Fruit fly (Drosophila melanogaster): ENCODE measurements around the gene CG4115.

Gene CG4115

DNA sequence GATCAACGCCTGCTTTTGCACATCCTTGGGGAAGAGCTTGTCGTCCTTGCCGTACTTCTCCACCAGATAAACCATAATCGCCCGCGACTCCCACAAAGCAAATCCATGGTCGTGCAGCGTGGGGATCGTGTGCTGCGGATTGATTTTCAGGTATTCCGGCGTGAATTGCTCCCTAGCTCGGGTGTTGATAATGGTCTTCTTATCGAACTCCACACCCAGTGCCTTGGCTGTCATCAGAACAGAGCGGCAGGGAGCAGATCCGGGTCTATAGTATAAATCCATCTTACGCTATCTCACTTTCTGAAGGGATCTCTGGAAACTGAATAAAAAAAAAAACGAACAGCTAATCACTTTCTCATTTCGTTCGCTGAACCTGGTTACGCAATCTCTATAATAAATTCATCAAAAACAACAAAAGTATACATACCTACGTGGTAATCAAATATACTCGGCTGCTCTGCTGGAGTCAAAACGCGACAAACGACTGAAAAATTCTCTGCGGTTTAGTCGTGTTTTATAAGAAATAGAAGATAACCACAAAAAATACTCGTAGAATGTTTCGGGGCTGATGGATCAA lies 5.5 kb downstream of the CG4115 start, which contains the start of gene GstD10:
TSS of gene GstD10 (minus strand) at position 472 of the 577 bp plus-strand sequence.
- TF ChIP-seq CG15710 (tag; optimal IDR thresholded peaks at IDR 0.05) (no peak), CG17806 (tag; optimal IDR thresholded peaks at IDR 0.05) (no peak), CG32121 (GFP tag; IDR thresholded peaks at IDR 0.05) (no peak), CG34367 (tag; optimal IDR thresholded peaks at IDR 0.05) (no peak), gl (tag; optimal IDR thresholded peaks at IDR 0.05) (no peak), CG14655 (GFP tag; optimal IDR thresholded peaks at IDR 0.05) (no peak)

DNA sequence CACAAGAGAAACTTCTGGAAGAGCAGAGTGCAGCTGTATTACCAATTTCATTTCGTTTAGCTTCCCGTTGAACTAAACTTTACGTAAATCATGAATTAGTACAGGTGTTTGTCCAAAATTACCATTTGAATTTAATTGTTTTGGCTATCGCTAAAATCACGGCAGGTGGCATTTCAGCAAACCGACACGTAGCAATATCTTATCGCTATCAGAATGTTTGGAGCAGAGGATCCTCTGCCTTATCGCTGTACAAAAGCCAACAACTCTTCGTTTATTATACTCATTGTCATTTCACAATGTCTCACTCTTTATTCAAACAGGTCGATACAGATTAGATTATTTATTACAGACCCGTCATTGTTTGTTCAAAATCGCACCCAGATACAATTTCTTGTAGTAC lies 6.1 kb downstream of the CG4115 start:
- TF ChIP-seq gl (tag; optimal IDR thresholded peaks at IDR 0.05) (no peak), Ets98B (GFP tag; IDR thresholded peaks at IDR 0.05) (no peak), CG4496 (GFP tag; IDR thresholded peaks at IDR 0.05) (no peak), CG13204 (GFP tag; optimal IDR thresholded peaks at IDR 0.05) (no peak), CG34367 (tag; optimal IDR thresholded peaks at IDR 0.05) (no peak)

DNA sequence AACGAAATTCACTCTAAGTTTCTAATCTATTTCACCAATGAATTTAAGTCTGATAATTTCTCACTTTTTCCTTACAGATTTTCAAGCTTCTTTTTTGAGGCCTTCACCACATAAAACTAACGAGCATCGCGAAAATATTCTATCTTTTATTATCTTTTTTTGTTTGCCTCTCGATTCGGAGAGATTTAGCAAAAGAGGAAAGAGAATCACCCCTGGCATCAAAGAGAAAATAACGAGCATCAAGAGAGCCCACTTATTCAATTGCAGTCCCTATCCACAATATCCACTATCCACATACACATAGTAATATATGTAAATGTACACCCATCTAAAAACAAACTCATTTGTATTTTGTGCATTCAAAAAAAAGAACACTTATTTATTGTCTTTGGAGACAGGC lies 7.7 kb downstream of the CG4115 start, which contains the start of gene GstD9:
TSS of gene GstD9 (minus strand) at position 101 of the 400 bp plus-strand sequence.
- TF ChIP-seq fd96Ca (GFP tag; IDR thresholded peaks at IDR 0.05), result no peak
- TF ChIP-seq rn (GFP tag; IDR thresholded peaks at IDR 0.05), result no peak
- TF ChIP-seq CG12605 (GFP tag; IDR thresholded peaks at IDR 0.05), result no peak
- TF ChIP-seq CG17806 (tag; optimal IDR thresholded peaks at IDR 0.05), result no peak
- TF ChIP-seq CG8159 (tag; optimal IDR thresholded peaks at IDR 0.05), result no peak
- TF ChIP-seq CG8301 (tag; optimal IDR thresholded peaks at IDR 0.05), result no peak
- no peak for TF ChIP-seq CG4496 (GFP tag; IDR thresholded peaks at IDR 0.05)
- TF ChIP-seq D1 (tag; optimal IDR thresholded peaks at IDR 0.05), result no peak
- TF ChIP-seq CG9948 (tag; optimal IDR thresholded peaks at IDR 0.05), result no peak
- TF ChIP-seq Ets98B (GFP tag; IDR thresholded peaks at IDR 0.05), result no peak

dm6 chr3R:12369135-12369792 lies 9.5 kb downstream of the CG4115 start, which contains the start of gene GstD1:
Gene GstD1 (minus strand): TSS chr3R:12369268.
- TF ChIP-seq CG8301 (tag; optimal IDR thresholded peaks at IDR 0.05) (peak; percentile 88), Ets98B (GFP tag; IDR thresholded peaks at IDR 0.05) (peak; percentile 90), EcR (GFP tag; optimal IDR thresholded peaks at IDR 0.05) (peak; percentile 48), gl (tag; optimal IDR thresholded peaks at IDR 0.05) (no peak), rn (GFP tag; IDR thresholded peaks at IDR 0.05) (no peak), CG13204 (GFP tag; optimal IDR thresholded peaks at IDR 0.05) (no peak), CG10348 (GFP tag; IDR thresholded peaks at IDR 0.05) (peak; percentile 30), CG12605 (GFP tag; IDR thresholded peaks at IDR 0.05) (peak; percentile 75), D1 (tag; optimal IDR thresholded peaks at IDR 0.05) (no peak), CG32121 (GFP tag; IDR thresholded peaks at IDR 0.05) (peak; percentile 92), CG8159 (tag; optimal IDR thresholded peaks at IDR 0.05) (peak; percentile 47), CG14655 (GFP tag; optimal IDR thresholded peaks at IDR 0.05) (peak; percentile 86), CG9948 (tag; optimal IDR thresholded peaks at IDR 0.05) (peak; percentile 72), CG17806 (tag; optimal IDR thresholded peaks at IDR 0.05) (peak; percentile 39), CG15710 (tag; optimal IDR thresholded peaks at IDR 0.05) (peak; percentile 24), fd96Ca (GFP tag; IDR thresholded peaks at IDR 0.05) (peak; percentile 89; the same call in 2 of the 3 replicates), CG34367 (tag; optimal IDR thresholded peaks at IDR 0.05) (peak; percentile 17), CG4496 (GFP tag; IDR thresholded peaks at IDR 0.05) (peak; percentile 74), Pif1A (GFP tag; optimal IDR thresholded peaks at IDR 0.05) (peak; percentile 53), Pif1B (GFP tag; optimal IDR thresholded peaks at IDR 0.05) (peak; percentile 38), Snoo (tag; optimal IDR thresholded peaks at IDR 0.05) (peak; percentile 14)

- TF ChIP-seq rn (GFP tag; IDR thresholded peaks at IDR 0.05), result no peak
- TF ChIP-seq EcR (GFP tag; optimal IDR thresholded peaks at IDR 0.05), result no peak
- TF ChIP-seq CG8159 (tag; optimal IDR thresholded peaks at IDR 0.05), result no peak
- TF ChIP-seq CG12605 (GFP tag; IDR thresholded peaks at IDR 0.05), result no peak
- TF ChIP-seq CG8301 (tag; optimal IDR thresholded peaks at IDR 0.05), result no peak
Observed at dm6 chr3R:12369793-12370642, 10.2 kb downstream of the CG4115 start.

DNA sequence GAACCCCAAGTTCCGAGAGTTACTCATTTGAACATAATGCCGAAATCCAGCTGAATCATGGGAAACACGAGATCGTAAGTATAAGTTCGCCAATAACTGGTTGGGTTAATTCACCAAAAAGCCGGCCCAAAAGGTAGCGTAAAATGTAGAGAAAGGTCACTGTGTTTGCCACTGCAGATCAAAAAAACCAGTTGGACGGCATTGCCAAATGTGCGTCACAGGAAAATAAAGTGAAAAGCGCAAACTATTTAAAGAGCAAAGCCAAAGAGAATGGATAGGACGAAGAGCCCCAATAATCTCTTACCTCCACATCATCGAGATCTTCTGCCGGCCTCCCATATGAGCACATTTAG lies 10.8 kb downstream of the CG4115 start:
- TF ChIP-seq EcR (GFP tag; optimal IDR thresholded peaks at IDR 0.05) (peak; percentile 84), CG9948 (tag; optimal IDR thresholded peaks at IDR 0.05) (no peak), CG12605 (GFP tag; IDR thresholded peaks at IDR 0.05) (peak; percentile 10; the same call in 1 of the 2 replicates), CG13204 (GFP tag; optimal IDR thresholded peaks at IDR 0.05) (no peak)
